Fruit fly (Drosophila melanogaster): Measurements from ENCODE around the gene swm.
A peak's percentile ranks its signal among the peaks of the same experiment; 100 is the strongest.

The swm gene

DNA sequence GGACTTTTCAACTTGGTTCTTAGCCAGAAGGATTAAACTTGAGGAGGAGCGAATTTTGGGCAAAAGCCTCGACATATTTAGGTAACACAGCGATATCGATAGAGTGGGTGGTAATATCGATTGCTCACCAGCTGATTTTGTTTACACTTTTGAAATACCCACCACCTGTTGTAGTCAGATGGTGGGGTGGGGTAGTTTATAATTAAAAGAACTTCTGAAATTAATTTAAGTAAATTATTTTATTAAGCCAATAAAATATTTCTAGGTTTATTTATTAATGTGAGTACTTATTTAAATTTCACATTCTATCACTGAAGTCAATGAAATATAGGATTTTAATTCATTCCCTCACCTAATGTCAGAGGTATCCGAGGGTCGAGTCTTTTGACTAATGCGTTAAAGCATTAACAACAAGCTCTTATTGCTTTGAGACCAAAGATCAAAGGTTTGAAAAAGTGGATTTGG is 3.0 kb upstream of the swm start, which contains the start of the genes CG10194 and CG18094 (continued):
- TF ChIP-seq inv (GFP tag; IDR thresholded peaks at IDR 0.05; ENCODE audit: partially characterized antibody), result peak; percentile 34
- TF ChIP-seq pfk (GFP tag; optimal IDR thresholded peaks at IDR 0.05), result no peak
- no peak for TF ChIP-seq pum (GFP tag; optimal IDR thresholded peaks at IDR 0.05)
- TF ChIP-seq cwo (GFP tag; optimal IDR thresholded peaks at IDR 0.05), result no peak
- peak; percentile 32 for TF ChIP-seq CG10267 (tag; optimal IDR thresholded peaks at IDR 0.05)
- TF ChIP-seq CG9876 (GFP tag; optimal IDR thresholded peaks at IDR 0.05), result no peak
- no peak for TF ChIP-seq CG2678 (tag; optimal IDR thresholded peaks at IDR 0.05)
- TF ChIP-seq CG8089 (GFP tag; optimal IDR thresholded peaks at IDR 0.05), result no peak
- TF ChIP-seq CG10462 (GFP tag; optimal IDR thresholded peaks at IDR 0.05), result no peak
- TF ChIP-seq H15 (GFP tag; IDR thresholded peaks at IDR 0.05), result no peak
- TF ChIP-seq CG4282 (GFP tag; optimal IDR thresholded peaks at IDR 0.05), result no peak
- peak; percentile 12; the same call in 1 of the 2 replicates for TF ChIP-seq Ada2b (GFP tag; IDR thresholded peaks at IDR 0.05)
- no peak for TF ChIP-seq mld (GFP tag; IDR thresholded peaks at IDR 0.05; ENCODE audit: partially characterized antibody)
- peak; percentile 22 for TF ChIP-seq CG13296 (GFP tag; optimal IDR thresholded peaks at IDR 0.05)
- no peak for TF ChIP-seq Neu2 (GFP tag; optimal IDR thresholded peaks at IDR 0.05; ENCODE audit: borderline replicate concordance)
- TF ChIP-seq CG10565 (GFP tag; optimal IDR thresholded peaks at IDR 0.05), result no peak
- no peak for TF ChIP-seq grn (GFP tag; optimal IDR thresholded peaks at IDR 0.05)
- TF ChIP-seq CG14667 (GFP tag; IDR thresholded peaks at IDR 0.05), result no peak
- no peak for TF ChIP-seq ac (GFP tag; optimal IDR thresholded peaks at IDR 0.05)
- TF ChIP-seq CG10543 (GFP tag; optimal IDR thresholded peaks at IDR 0.05), result no peak
- no peak for TF ChIP-seq CG15269 (tag; optimal IDR thresholded peaks at IDR 0.05)
- TF ChIP-seq lab (GFP tag; optimal IDR thresholded peaks at IDR 0.05), result no peak
- no peak for TF ChIP-seq CG10366 (GFP tag; IDR thresholded peaks at IDR 0.05)
- no peak for TF ChIP-seq hb (GFP tag; IDR thresholded peaks at IDR 0.05; ENCODE audit: partially characterized antibody)
- no peak for TF ChIP-seq CG15479 (GFP tag; optimal IDR thresholded peaks at IDR 0.05)
- TF ChIP-seq CG3995 (GFP tag; optimal IDR thresholded peaks at IDR 0.05), result no peak
- TF ChIP-seq CG13894 (tag; optimal IDR thresholded peaks at IDR 0.05), result no peak
- TF ChIP-seq CG10274 (GFP tag; optimal IDR thresholded peaks at IDR 0.05), result no peak
- no peak for TF ChIP-seq ro (GFP tag; IDR thresholded peaks at IDR 0.05)
- TF ChIP-seq CG5245 (GFP tag; optimal IDR thresholded peaks at IDR 0.05), result no peak
- TF ChIP-seq phol (tag; optimal IDR thresholded peaks at IDR 0.05), result peak; percentile 38
- TF ChIP-seq CG13287 (GFP tag; IDR thresholded peaks at IDR 0.05; ENCODE audit: partially characterized antibody), result peak; percentile 75
- peak; percentile 66 for TF ChIP-seq Fer1 (GFP tag; optimal IDR thresholded peaks at IDR 0.05)
- no peak for TF ChIP-seq rib (GFP tag; IDR thresholded peaks at IDR 0.05)
- no peak for TF ChIP-seq Lim3 (GFP tag; IDR thresholded peaks at IDR 0.05)
- TF ChIP-seq nerfin-1 (tag; optimal IDR thresholded peaks at IDR 0.05), result no peak
- TF ChIP-seq Mes4 (GFP tag; optimal IDR thresholded peaks at IDR 0.05), result no peak
- TF ChIP-seq CG10979 (tag; optimal IDR thresholded peaks at IDR 0.05), result peak; percentile 32
- peak; percentile 16 for TF ChIP-seq CG4424 (GFP tag; optimal IDR thresholded peaks at IDR 0.05)

DNA sequence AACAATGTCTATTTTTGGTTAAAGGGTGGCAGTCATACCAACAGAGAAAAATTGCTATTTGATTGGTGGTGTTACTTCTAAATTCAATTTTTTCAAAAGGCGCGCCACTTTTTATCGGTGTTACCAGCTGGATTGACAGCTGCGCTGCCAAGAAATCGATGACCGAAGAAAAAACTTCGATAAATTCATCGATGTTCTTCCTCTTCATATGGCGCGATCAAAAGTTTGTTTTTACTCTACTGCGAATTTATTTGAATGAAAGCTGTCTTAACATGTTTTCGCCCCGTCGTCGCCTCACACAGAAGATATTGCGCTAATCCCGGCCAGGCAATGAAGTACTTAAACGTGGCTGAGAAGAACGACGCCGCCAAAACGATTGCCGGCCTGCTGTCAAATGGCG is 4.9 kb downstream of the swm start, which contains the start of gene Top3alpha:
Gene Top3alpha, plus strand, starts transcription at position 186 of the 400 bp plus-strand sequence.
- no peak for TF ChIP-seq Lhr (GFP tag; optimal IDR thresholded peaks at IDR 0.05)
- TF ChIP-seq CG14710 (tag; optimal IDR thresholded peaks at IDR 0.05), result peak; percentile 52
- TF ChIP-seq nerfin-2 (GFP tag; IDR thresholded peaks at IDR 0.05; ENCODE audit: partially characterized antibody), result peak; percentile 56
- TF ChIP-seq esg (GFP tag; conservative IDR thresholded peaks at IDR 0.05), result no peak
- no peak for TF ChIP-seq org-1 (GFP tag; optimal IDR thresholded peaks at IDR 0.05)
- no peak for TF ChIP-seq Fer1 (GFP tag; optimal IDR thresholded peaks at IDR 0.05)
- TF ChIP-seq CG2116 (GFP tag; optimal IDR thresholded peaks at IDR 0.05), result peak; percentile 90
- no peak for TF ChIP-seq CG15011 (GFP tag; optimal IDR thresholded peaks at IDR 0.05)
- TF ChIP-seq CG6791 (GFP tag; IDR thresholded peaks at IDR 0.05; ENCODE audit: partially characterized antibody), result peak; percentile 68
- TF ChIP-seq trem (tag; optimal IDR thresholded peaks at IDR 0.05), result peak; percentile 74
- TF ChIP-seq CG1832 (GFP tag; optimal IDR thresholded peaks at IDR 0.05), result no peak
- peak; percentile 75 for TF ChIP-seq Opbp (GFP tag; IDR thresholded peaks at IDR 0.05; ENCODE audit: partially characterized antibody)
- no peak for TF ChIP-seq zen (tag; optimal IDR thresholded peaks at IDR 0.05)
- peak; percentile 72 for TF ChIP-seq gfzf (GFP tag; optimal IDR thresholded peaks at IDR 0.05)

Data from whole organism, embryonic.